Fruit fly (Drosophila melanogaster) whole organism, embryonic: Measurements from ENCODE around the gene tai.

Experiments used
- Atf6 ChIP-seq: fragments of 200-800 bp; sonication (Bioruptor generic); IDR thresholded peaks from 2 replicates; pipeline ENCODE4 v1.3.6; 2022; ENCODE audit warnings: missing biosample characterization, missing genetic modification characterization
- B-H2 ChIP-seq: fragments of 200-800 bp; sonication (Bioruptor generic); optimal IDR thresholded peaks from 2 replicates; lab custom pipeline; 2018; ENCODE audit warnings: missing biosample characterization, mild to moderate bottlenecking, missing genetic modification characterization
- Bgb ChIP-seq: fragments of 200-800 bp; sonication (Bioruptor generic); IDR thresholded peaks from 2 replicates; pipeline ENCODE4 v1.3.6; 2022; ENCODE audit warnings: missing biosample characterization, missing genetic modification characterization; ENCODE audit not compliant: partially characterized antibody
- CG10321 ChIP-seq: fragments of 200-800 bp; sonication (Bioruptor generic); IDR thresholded peaks from 2 replicates; pipeline ENCODE4 v1.3.6; 2022; ENCODE audit warnings: missing biosample characterization, missing genetic modification characterization
- CG11085 ChIP-seq: fragments of 200-800 bp; sonication (Bioruptor generic); IDR thresholded peaks from 2 replicates; pipeline ENCODE4 v1.3.6; 2022; ENCODE audit warnings: missing biosample characterization, missing genetic modification characterization
- CG11247 ChIP-seq: fragments of 200-800 bp; sonication (Bioruptor generic); IDR thresholded peaks from 2 replicates; pipeline ENCODE4 v1.3.6; 2022; ENCODE audit warnings: missing biosample characterization, missing genetic modification characterization
- CG11456 ChIP-seq: fragments of 200-800 bp; sonication (Bioruptor generic); IDR thresholded peaks from 3 replicates; pipeline ENCODE4 v1.3.6; 2022; ENCODE audit warnings: missing biosample characterization, missing genetic modification characterization
- CG11696 ChIP-seq: fragments of 200-800 bp; sonication (Bioruptor generic); IDR thresholded peaks from 2 replicates; pipeline ENCODE4 v1.3.6; 2022; ENCODE audit warnings: missing biosample characterization, missing genetic modification characterization
- CG12769 ChIP-seq: fragments of 200-800 bp; sonication (Bioruptor generic); optimal IDR thresholded peaks from 2 replicates; lab custom pipeline; 2019; ENCODE audit warnings: missing biosample characterization, mild to moderate bottlenecking, missing genetic modification characterization, moderate library complexity
- CG15073 ChIP-seq: fragments of 200-800 bp; sonication (Bioruptor generic); optimal IDR thresholded peaks from 2 replicates; lab custom pipeline; 2016; ENCODE audit warnings: missing biosample characterization, missing genetic modification characterization
- CG15696 ChIP-seq: fragments of 200-800 bp; sonication (Bioruptor generic); optimal IDR thresholded peaks from 2 replicates; lab custom pipeline; 2019; ENCODE audit warnings: missing biosample characterization, mild to moderate bottlenecking, missing genetic modification characterization, moderate library complexity
- CG17328 ChIP-seq: fragments of 200-800 bp; sonication (Bioruptor generic); IDR thresholded peaks from 2 replicates; pipeline ENCODE4 v1.3.6; 2022; ENCODE audit warnings: missing biosample characterization, missing genetic modification characterization
- CG17802 ChIP-seq: fragments of 200-800 bp; sonication (Bioruptor generic); optimal IDR thresholded peaks from 2 replicates; lab custom pipeline; 2018; ENCODE audit warnings: missing biosample characterization, mild to moderate bottlenecking, missing genetic modification characterization, moderate library complexity
- CG31388 ChIP-seq: fragments of 200-800 bp; sonication (Bioruptor generic); optimal IDR thresholded peaks from 2 replicates; lab custom pipeline; 2016; ENCODE audit warnings: missing biosample characterization, missing genetic modification characterization
- CG32532 ChIP-seq: fragments of 200-800 bp; sonication (Bioruptor generic); IDR thresholded peaks from 2 replicates; pipeline ENCODE4 v1.3.6; 2022; ENCODE audit warnings: missing biosample characterization, missing genetic modification characterization
- CG42726 ChIP-seq: fragments of 200-800 bp; sonication (Bioruptor generic); IDR thresholded peaks from 2 replicates; pipeline ENCODE4 v1.3.6; 2022; ENCODE audit warnings: missing biosample characterization, missing genetic modification characterization; ENCODE audit not compliant: partially characterized antibody
- CG43689 ChIP-seq: fragments of 200-800 bp; sonication (Bioruptor generic); IDR thresholded peaks from 2 replicates; pipeline ENCODE4 v1.3.6; 2022; ENCODE audit warnings: missing biosample characterization, missing genetic modification characterization
- CG6654 ChIP-seq: fragments of 200-800 bp; sonication (Bioruptor generic); optimal IDR thresholded peaks from 2 replicates; lab custom pipeline; 2017; ENCODE audit warnings: missing biosample characterization, mild to moderate bottlenecking, missing genetic modification characterization
- CG6765 ChIP-seq: fragments of 200-800 bp; sonication (Bioruptor generic); optimal IDR thresholded peaks from 3 replicates; lab custom pipeline; 2017; ENCODE audit warnings: missing biosample characterization, mild to moderate bottlenecking, missing genetic modification characterization
- CG8388 ChIP-seq: fragments of 200-800 bp; sonication (Bioruptor generic); optimal IDR thresholded peaks from 2 replicates; lab custom pipeline; 2019; ENCODE audit warnings: missing biosample characterization, mild to moderate bottlenecking, missing genetic modification characterization, moderate library complexity
- CG9215 ChIP-seq: fragments of 200-800 bp; sonication (Bioruptor generic); IDR thresholded peaks from 2 replicates; pipeline ENCODE4 v1.3.6; 2022; ENCODE audit warnings: missing biosample characterization, missing genetic modification characterization
- CG9609 ChIP-seq: fragments of 200-800 bp; sonication (Bioruptor generic); optimal IDR thresholded peaks from 3 replicates; lab custom pipeline; 2016; ENCODE audit warnings: missing biosample characterization, missing genetic modification characterization
- CrebB ChIP-seq: fragments of 200-800 bp; sonication (Bioruptor generic); optimal IDR thresholded peaks from 3 replicates; lab custom pipeline; 2018; ENCODE audit warnings: missing biosample characterization, mild to moderate bottlenecking, missing genetic modification characterization
- D ChIP-seq, 2 experiments: fragments of 200-800 bp in 1 of 2; fragments of >200 bp in 1 of 2; sonication (Bioruptor generic) in 1 of 2; optimal IDR thresholded peaks; 2 replicates in 1 of 2; 3 replicates in 1 of 2; lab custom pipeline; 2017; ENCODE audit warnings: mild to moderate bottlenecking in 1 of 2, missing biosample characterization in 1 of 2, missing genetic modification characterization in 1 of 2, missing genetic modification reagents in 1 of 2
- Eip74EF ChIP-seq, 2 experiments: fragments of 200-800 bp in 1 of 2; fragments of >200 bp in 1 of 2; sonication (Bioruptor generic) in 1 of 2; optimal IDR thresholded peaks; 2 replicates each; lab custom pipeline; 2017 to 2019; ENCODE audit warnings: missing biosample characterization in 2 of 2, missing genetic modification characterization in 2 of 2, mild to moderate bottlenecking in 1 of 2, moderate library complexity in 1 of 2
- Hand ChIP-seq: fragments of 200-800 bp; sonication (Bioruptor generic); optimal IDR thresholded peaks from 2 replicates; lab custom pipeline; 2017; ENCODE audit warnings: mild to moderate bottlenecking, missing biosample characterization, missing genetic modification reagents, missing genetic modification characterization
- Hr51 ChIP-seq, 2 experiments: fragments of 200-800 bp; sonication (Bioruptor generic); optimal IDR thresholded peaks; 2 replicates in 1 of 2; 3 replicates in 1 of 2; lab custom pipeline; 2016 to 2018; ENCODE audit warnings: missing biosample characterization in 2 of 2, missing genetic modification characterization in 2 of 2, mild to moderate bottlenecking in 1 of 2, moderate library complexity in 1 of 2
- Hr78 ChIP-seq, 2 experiments: fragments of 200-800 bp in 1 of 2; fragments of >200 bp in 1 of 2; sonication (Bioruptor generic) in 1 of 2; optimal IDR thresholded peaks; 2 replicates each; lab custom pipeline; 2017 to 2019; ENCODE audit warnings: missing biosample characterization in 2 of 2, missing genetic modification characterization in 2 of 2, mild to moderate bottlenecking in 1 of 2, moderate library complexity in 1 of 2
- Lpt ChIP-seq: fragments of >200 bp; optimal IDR thresholded peaks from 2 replicates; lab custom pipeline; 2018; ENCODE audit warnings: missing biosample characterization, missing genetic modification characterization
- NC2β ChIP-seq: fragments of 200-800 bp; sonication (Bioruptor generic); optimal IDR thresholded peaks from 2 replicates; lab custom pipeline; 2016; ENCODE audit warnings: missing biosample characterization, missing genetic modification characterization
- Neu2 ChIP-seq: fragments of 200-800 bp; sonication (Bioruptor generic); optimal IDR thresholded peaks from 3 replicates; lab custom pipeline; 2016; ENCODE audit warnings: missing biosample characterization, missing genetic modification characterization, borderline replicate concordance
- Oli ChIP-seq: fragments of 200-800 bp; sonication (Bioruptor generic); optimal IDR thresholded peaks from 2 replicates; lab custom pipeline; 2018; ENCODE audit warnings: missing biosample characterization, mild to moderate bottlenecking, missing genetic modification characterization, moderate library complexity
- Sry-β ChIP-seq: fragments of 200-800 bp; sonication (Bioruptor generic); optimal IDR thresholded peaks from 2 replicates; lab custom pipeline; 2018; ENCODE audit warnings: missing biosample characterization, mild to moderate bottlenecking, missing genetic modification characterization, moderate library complexity
- ash1 ChIP-seq: fragments of 200-800 bp; sonication (Bioruptor generic); optimal IDR thresholded peaks from 2 replicates; lab custom pipeline; 2018; ENCODE audit warnings: missing biosample characterization, mild to moderate bottlenecking, missing genetic modification characterization
- bsh ChIP-seq, 2 experiments: fragments of 200-800 bp; sonication (Bioruptor generic); optimal IDR thresholded peaks; 2 replicates each; lab custom pipeline; 2017 to 2018; ENCODE audit warnings: mild to moderate bottlenecking in 2 of 2, missing biosample characterization in 2 of 2, missing genetic modification characterization in 2 of 2, moderate library complexity in 1 of 2
- chn ChIP-seq: fragments of 200-800 bp; sonication (Bioruptor generic); optimal IDR thresholded peaks from 2 replicates; lab custom pipeline; 2016; ENCODE audit warnings: missing biosample characterization, missing genetic modification characterization
- crol ChIP-seq: fragments of 200-800 bp; sonication (Bioruptor generic); IDR thresholded peaks from 2 replicates; pipeline ENCODE4 v1.3.6; 2022; ENCODE audit warnings: missing biosample characterization, missing genetic modification characterization
- dysf ChIP-seq: fragments of 200-800 bp; sonication (Bioruptor generic); IDR thresholded peaks from 3 replicates; pipeline ENCODE4 v1.3.6; 2022; ENCODE audit warnings: missing biosample characterization, missing genetic modification characterization
- ems ChIP-seq: fragments of 200-800 bp; sonication (Bioruptor generic); optimal IDR thresholded peaks from 3 replicates; lab custom pipeline; 2016; ENCODE audit warnings: missing biosample characterization, missing genetic modification characterization
- hbn ChIP-seq: fragments of 200-800 bp; sonication (Bioruptor generic); IDR thresholded peaks from 2 replicates; pipeline ENCODE4 v1.3.6; 2022; ENCODE audit warnings: missing biosample characterization, missing genetic modification characterization; ENCODE audit not compliant: partially characterized antibody
- otp ChIP-seq: fragments of 200-800 bp; sonication (Bioruptor generic); IDR thresholded peaks from 3 replicates; pipeline ENCODE4, ENCODE4 v1.3.6; 2022; ENCODE audit warnings: missing biosample characterization, missing genetic modification characterization
- pan ChIP-seq, 4 experiments: fragments of >200 bp in 3 of 4; fragments of 200-800 bp in 1 of 4; sonication (Bioruptor generic) in 1 of 4; optimal IDR thresholded peaks in 3 of 4; IDR thresholded peaks in 1 of 4; 2 replicates each; pipeline versions ENCODE4 v1.3.6 to Lab custom; 2017 to 2022; ENCODE audit warnings: missing biosample characterization in 2 of 4, missing genetic modification characterization in 2 of 4, mixed read lengths in 1 of 4
- repo ChIP-seq: fragments of 200-800 bp; sonication (Bioruptor generic); optimal IDR thresholded peaks from 2 replicates; lab custom pipeline; 2016; ENCODE audit warnings: missing biosample characterization, missing genetic modification characterization
- salm ChIP-seq: fragments of 200-800 bp; sonication (Bioruptor generic); optimal IDR thresholded peaks from 2 replicates; lab custom pipeline; 2018; ENCODE audit warnings: missing biosample characterization, mild to moderate bottlenecking, missing genetic modification characterization
- sens ChIP-seq: fragments of 200-800 bp; sonication (Bioruptor generic); peaks from one replicate; lab custom pipeline; 2016; ENCODE audit warnings: missing biosample characterization, missing genetic modification characterization
- tgo ChIP-seq: fragments of 200-800 bp; sonication (Bioruptor generic); IDR thresholded peaks from 3 replicates; pipeline ENCODE4 v1.3.6; 2022; ENCODE audit warnings: missing biosample characterization, missing genetic modification characterization
- tll ChIP-seq, 2 experiments: fragments of 200-800 bp in 1 of 2; fragments of >200 bp in 1 of 2; sonication (Bioruptor generic) in 1 of 2; optimal IDR thresholded peaks; 2 replicates each; lab custom pipeline; 2017 to 2019; ENCODE audit warnings: missing biosample characterization in 2 of 2, missing genetic modification characterization in 2 of 2, mild to moderate bottlenecking in 1 of 2, moderate library complexity in 1 of 2
- tna ChIP-seq: fragments of 200-800 bp; sonication (Bioruptor generic); IDR thresholded peaks from 2 replicates; pipeline ENCODE4 v1.3.6; 2022; ENCODE audit warnings: missing biosample characterization, missing genetic modification characterization; ENCODE audit not compliant: partially characterized antibody
- tx ChIP-seq: fragments of 200-800 bp; sonication (Bioruptor generic); optimal IDR thresholded peaks from 2 replicates; lab custom pipeline; 2016; ENCODE audit warnings: missing biosample characterization, missing genetic modification characterization
- wek ChIP-seq: fragments of 200-800 bp; sonication (Bioruptor generic); optimal IDR thresholded peaks from 3 replicates; lab custom pipeline; 2018; ENCODE audit warnings: missing biosample characterization, mild to moderate bottlenecking, missing genetic modification characterization, moderate library complexity

The tai gene

DNA sequence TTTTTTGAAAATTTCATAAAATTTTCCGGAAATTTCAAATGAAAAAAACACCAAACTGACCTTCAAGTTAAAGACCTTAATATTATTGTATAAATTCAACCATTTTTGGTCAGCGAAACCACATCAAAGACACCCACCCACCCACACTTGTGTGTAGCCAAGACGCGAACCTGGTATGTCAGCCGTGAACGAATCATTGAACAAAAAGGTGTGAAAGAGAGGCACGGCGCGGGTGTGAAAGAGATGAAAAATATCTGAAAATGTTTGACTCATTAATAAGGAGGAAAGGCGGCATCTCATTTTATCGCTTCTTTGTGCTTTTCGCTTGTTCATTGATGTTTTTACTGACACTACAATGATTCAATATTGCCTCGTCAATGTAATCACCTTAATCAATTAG lies 8.2 kb upstream of the tai start (continued):
- no peak for TF ChIP-seq CG32532 (GFP tag; lab: Robert Waterston, UW)
- TF ChIP-seq tll (GFP tag; optimal IDR thresholded peaks at IDR 0.05; lab: Kevin White, UChicago), result no peak
- TF ChIP-seq CG10321 (GFP tag; lab: Robert Waterston, UW), result peak; percentile 75
- TF ChIP-seq B-H2 (GFP tag; lab: Kevin White, UChicago), result peak; percentile 33
- TF ChIP-seq CG15696 (tag; lab: Kevin White, UChicago), result no peak
- TF ChIP-seq repo (GFP tag; lab: Kevin White, UChicago), result no peak
- TF ChIP-seq CG6654 (GFP tag; lab: Kevin White, UChicago), result no peak
- TF ChIP-seq CG6765 (GFP tag; lab: Kevin White, UChicago), result no peak
- TF ChIP-seq CG11696 (GFP tag; lab: Robert Waterston, UW), result no peak
- TF ChIP-seq CG43689 (GFP tag; lab: Robert Waterston, UW), result no peak
- no peak for TF ChIP-seq CG11085 (GFP tag; lab: Robert Waterston, UW)
- no peak for TF ChIP-seq Lpt (GFP tag; lab: Kevin White, UChicago)
- TF ChIP-seq tna (GFP tag; lab: Robert Waterston, UW), result peak; percentile 22; the same call in 1 of the 2 replicates
- no peak for TF ChIP-seq Oli (tag; lab: Kevin White, UChicago)
- no peak for TF ChIP-seq Eip74EF (GFP tag; optimal IDR thresholded peaks at IDR 0.05; lab: Kevin White, UChicago)
- TF ChIP-seq Hand (GFP tag; lab: Kevin White, UChicago), result no peak
- no peak for TF ChIP-seq CrebB (tag; lab: Kevin White, UChicago)
- TF ChIP-seq CG9609 (GFP tag; lab: Kevin White, UChicago), result no peak
- no peak for TF ChIP-seq Neu2 (GFP tag; lab: Kevin White, UChicago)
- no peak for TF ChIP-seq Sry-β (GFP tag; lab: Kevin White, UChicago)
- TF ChIP-seq tgo, result no peak
- no peak for TF ChIP-seq hbn
- TF ChIP-seq CG31388 (GFP tag; lab: Kevin White, UChicago), result no peak
- no peak for TF ChIP-seq bsh (GFP tag; optimal IDR thresholded peaks at IDR 0.05; lab: Kevin White, UChicago)
- TF ChIP-seq Hr78 (GFP tag; optimal IDR thresholded peaks at IDR 0.05; lab: Kevin White, UChicago), result no peak
- no peak for TF ChIP-seq Hr51 (GFP tag; optimal IDR thresholded peaks at IDR 0.05; lab: Kevin White, UChicago)
- TF ChIP-seq CG17802 (tag; lab: Kevin White, UChicago), result no peak
- TF ChIP-seq CG11247, result no peak
- TF ChIP-seq chn (GFP tag; lab: Kevin White, UChicago), result peak; percentile 45
- TF ChIP-seq D (optimal IDR thresholded peaks at IDR 0.05; lab: Kevin White, UChicago), result no peak
- no peak for TF ChIP-seq D (GFP tag; optimal IDR thresholded peaks at IDR 0.05; lab: Kevin White, UChicago)
- no peak for TF ChIP-seq wek
- peak; percentile 21 for TF ChIP-seq ash1 (GFP tag; lab: Kevin White, UChicago)
- no peak for TF ChIP-seq otp (GFP tag; lab: Robert Waterston, UW)
- no peak for TF ChIP-seq CG11456 (GFP tag; lab: Robert Waterston, UW)
- no peak for TF ChIP-seq CG17328 (GFP tag; lab: Robert Waterston, UW)
- no peak for TF ChIP-seq pan (optimal IDR thresholded peaks at IDR 0.05; lab: Kevin White, UChicago)
- TF ChIP-seq pan (GFP tag; optimal IDR thresholded peaks at IDR 0.05 in 1 of 2, IDR thresholded peaks at IDR 0.05 in 1 of 2), result no peak
- no peak for TF ChIP-seq salm (tag; lab: Kevin White, UChicago)
- TF ChIP-seq, all 482 proteins: peak for 76

DNA sequence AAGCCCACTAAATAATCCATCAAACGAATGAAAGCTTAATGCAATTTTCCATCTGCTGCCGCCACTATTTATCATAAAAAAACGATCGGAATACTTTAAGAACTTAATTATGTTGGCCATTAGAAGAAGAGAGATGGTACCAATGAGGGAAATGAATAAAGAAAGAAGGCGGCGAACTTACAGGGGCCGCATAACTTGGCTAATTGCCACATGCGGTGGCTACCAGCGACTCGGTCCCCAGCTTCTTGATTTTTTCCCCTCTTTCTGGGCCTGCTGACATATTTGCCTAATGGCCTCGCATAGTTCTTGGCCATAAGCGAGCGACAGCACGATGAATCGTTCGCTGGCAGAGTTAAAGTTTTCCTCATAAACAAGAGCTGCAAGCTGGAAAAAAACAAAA lies 6.5 kb upstream of the tai start:
- TF ChIP-seq CG12769 (peak; percentile 20), CG15073 (no peak), CG8388 (GFP tag; lab: Kevin White, UChicago) (no peak), ems (no peak), dysf (GFP tag; lab: Robert Waterston, UW) (no peak), CG9215 (no peak), CG42726 (GFP tag; lab: Robert Waterston, UW) (no peak), Atf6 (GFP tag; lab: Robert Waterston, UW) (no peak), NC2β (GFP tag; lab: Kevin White, UChicago) (no peak), crol (GFP tag; lab: Robert Waterston, UW) (0 out of 2 replicates have a peak, but pooled peaks have one; percentile 20), Bgb (GFP tag; lab: Robert Waterston, UW) (no peak), tx (GFP tag; lab: Kevin White, UChicago) (no peak), sens (GFP tag; lab: Kevin White, UChicago) (no peak)
